Worm (Caenorhabditis elegans) whole organism, midembryonic: ENCODE measurements around the gene swd-2.2.

Experiments
- T22C8.4 ChIP-seq: fragments of 200-800 bp; sonication (Bioruptor generic); IDR thresholded peaks from 2 replicates; pipeline ENCODE4 v1.3.6; 2022; ENCODE audit warnings: missing genetic modification characterization, missing compliant biosample characterization
- flt-1 ChIP-seq: fragments of 200-800 bp; sonication (Bioruptor generic); IDR thresholded peaks from 2 replicates; pipeline ENCODE4 v1.3.6; 2022; ENCODE audit warnings: missing genetic modification characterization, missing compliant biosample characterization
- klf-2 ChIP-seq: fragments of 200-800 bp; sonication (Bioruptor generic); conservative IDR thresholded peaks from 2 replicates; pipeline ENCODE4 v1.3.6; 2022; ENCODE audit warnings: missing genetic modification reagents, missing genetic modification characterization, missing compliant biosample characterization
- med-1 ChIP-seq: sonication (generic microtip); optimal IDR thresholded peaks from 2 replicates; lab custom pipeline; 2017; ENCODE audit warnings: missing genetic modification characterization, mild to moderate bottlenecking, missing compliant biosample characterization, antibody characterized with exemption, missing genetic modification reagents; ENCODE audit not compliant: insufficient read depth
- ref-1 ChIP-seq: fragments of 200-800 bp; sonication (Bioruptor generic); conservative IDR thresholded peaks from 2 replicates; pipeline ENCODE4 v1.3.6; 2022; ENCODE audit warnings: missing genetic modification reagents, missing genetic modification characterization, missing compliant biosample characterization
- tab-1 ChIP-seq: fragments of 200-800 bp; sonication (Bioruptor generic); IDR thresholded peaks from 2 replicates; pipeline ENCODE4 v1.3.6; 2022; ENCODE audit warnings: missing genetic modification characterization, missing compliant biosample characterization
- ztf-23 ChIP-seq: fragments of 200-800 bp; sonication (Bioruptor generic); IDR thresholded peaks from 2 replicates; pipeline ENCODE4 v1.3.6; 2022; ENCODE audit warnings: missing genetic modification reagents, missing genetic modification characterization, missing compliant biosample characterization

DNA sequence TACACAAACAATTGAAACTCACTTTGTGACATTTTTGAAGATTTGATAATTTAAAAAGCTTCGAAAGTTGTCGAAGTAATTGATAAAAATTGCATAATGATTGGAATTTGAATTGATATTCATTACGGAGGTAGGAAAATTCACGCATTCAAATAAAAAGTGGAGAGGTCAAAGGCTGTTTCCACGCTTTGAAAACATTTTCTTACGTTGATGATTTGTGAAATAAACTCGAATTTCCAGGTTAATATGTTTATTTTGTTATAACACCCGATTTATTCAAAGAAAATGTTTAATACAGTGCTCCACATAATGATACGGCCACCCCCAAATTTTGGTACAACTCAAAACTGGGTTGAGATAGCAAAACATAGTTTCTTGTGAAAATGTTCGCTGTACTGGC is 29.0 kb downstream of the swd-2.2 start, which contains the start of gene C33H5.16:
- TF ChIP-seq flt-1 (GFP tag; lab: Robert Waterston, UW) (no peak), ztf-23 (GFP tag; lab: Robert Waterston, UW) (no peak), med-1 (GFP tag; lab: Kevin White, UChicago) (no peak), tab-1 (GFP tag; lab: Robert Waterston, UW) (no peak), klf-2 (GFP tag; lab: Robert Waterston, UW) (no peak), ref-1 (GFP tag; lab: Robert Waterston, UW) (no peak), T22C8.4 (GFP tag; lab: Robert Waterston, UW) (no peak)
